Fruit fly (Drosophila melanogaster): Measurements from ENCODE around the gene CG34269.

DNA sequence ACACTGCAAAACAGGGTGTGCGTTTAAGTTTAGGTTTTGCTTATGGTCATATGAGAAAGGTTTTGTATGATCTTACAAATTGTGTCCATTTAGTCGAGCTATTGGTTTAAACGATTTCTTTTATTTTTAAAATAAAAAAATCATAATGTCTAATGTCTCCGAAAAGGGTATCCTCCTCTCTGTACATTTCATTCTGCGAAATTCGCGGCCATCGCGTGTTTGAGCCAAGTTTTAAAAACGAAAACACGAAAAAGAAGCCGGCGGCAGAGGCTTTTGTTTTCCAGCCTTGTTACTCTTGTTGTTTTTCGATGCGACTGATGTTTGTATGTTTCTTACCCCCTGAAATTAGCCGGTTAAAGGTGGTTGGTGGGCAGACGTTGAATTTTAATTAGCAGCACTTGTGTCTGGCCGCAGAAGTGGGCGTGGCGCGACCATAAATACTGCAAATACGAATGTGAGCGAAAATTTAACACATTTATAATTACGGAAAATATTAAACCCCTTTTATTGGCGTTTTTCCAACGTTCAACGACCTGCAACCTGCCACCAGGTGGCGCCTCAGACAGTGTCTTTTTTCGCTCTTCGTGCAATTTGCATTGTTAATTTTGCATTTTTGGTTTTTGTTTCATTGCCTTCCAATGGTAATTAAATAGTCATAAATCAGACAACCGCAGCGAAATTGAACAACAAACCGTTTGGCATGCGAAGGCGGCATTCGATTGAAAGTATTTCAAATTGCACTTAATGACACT is 7.5 kb upstream of the CG34269 start:
- TF ChIP-seq CG8159 (tag; optimal IDR thresholded peaks at IDR 0.05): no peak
- TF ChIP-seq CG13204 (GFP tag; optimal IDR thresholded peaks at IDR 0.05): no peak
- no peak for TF ChIP-seq Ets98B (GFP tag; IDR thresholded peaks at IDR 0.05)
- no peak for TF ChIP-seq CG34367 (tag; optimal IDR thresholded peaks at IDR 0.05)
- TF ChIP-seq CG15710 (tag; optimal IDR thresholded peaks at IDR 0.05): no peak
- TF ChIP-seq rn (GFP tag; IDR thresholded peaks at IDR 0.05): no peak
- TF ChIP-seq EcR (GFP tag; optimal IDR thresholded peaks at IDR 0.05): no peak
- TF ChIP-seq CG10348 (GFP tag; IDR thresholded peaks at IDR 0.05): no peak
- no peak for TF ChIP-seq CG4496 (GFP tag; IDR thresholded peaks at IDR 0.05)
- no peak for TF ChIP-seq Snoo (tag; optimal IDR thresholded peaks at IDR 0.05)
- TF ChIP-seq CG9948 (tag; optimal IDR thresholded peaks at IDR 0.05): peak; percentile 30
- peak; percentile 1 for TF ChIP-seq CG14655 (GFP tag; optimal IDR thresholded peaks at IDR 0.05)
- TF ChIP-seq Pif1B (GFP tag; optimal IDR thresholded peaks at IDR 0.05): no peak

All from whole organism, pupa.